Worm (Caenorhabditis elegans): ENCODE measurements around the gene F07A11.5.

The F07A11.5 gene

ce11 chrII:11652125-11652524 lies 40.0 kb downstream of the F07A11.5 start:
- TF ChIP-seq ztf-23 (GFP tag; IDR thresholded peaks at IDR 0.05) (no peak), cog-1 (tag; optimal IDR thresholded peaks at IDR 0.05) (no peak), klf-2 (GFP tag; conservative IDR thresholded peaks at IDR 0.05) (no peak)

- no peak for TF ChIP-seq med-1 (GFP tag; optimal IDR thresholded peaks at IDR 0.05; ENCODE audit: insufficient read depth)
- TF ChIP-seq flt-1 (GFP tag; IDR thresholded peaks at IDR 0.05): no peak
- no peak for TF ChIP-seq ztf-29 (GFP tag; IDR thresholded peaks at IDR 0.05)
- no peak for TF ChIP-seq ref-1 (GFP tag; conservative IDR thresholded peaks at IDR 0.05)
- peak; percentile 32 for TF ChIP-seq cog-1 (tag; optimal IDR thresholded peaks at IDR 0.05)
- no peak for TF ChIP-seq ztf-23 (GFP tag; IDR thresholded peaks at IDR 0.05)
- no peak for TF ChIP-seq tab-1 (GFP tag; IDR thresholded peaks at IDR 0.05)
Observed at ce11 chrII:11652679-11653174, 40.6 kb downstream of the F07A11.5 start, which contains the start of the genes rad-23 and rpn-12. Gene rad-23, minus strand, starts transcription at chrII:11652729. Gene rpn-12, plus strand, starts transcription at chrII:11653124.

- no peak for TF ChIP-seq med-1 (GFP tag; optimal IDR thresholded peaks at IDR 0.05; ENCODE audit: insufficient read depth)
- no peak for TF ChIP-seq tab-1 (GFP tag; IDR thresholded peaks at IDR 0.05)
- TF ChIP-seq ztf-29 (GFP tag; IDR thresholded peaks at IDR 0.05): no peak
- no peak for TF ChIP-seq cog-1 (tag; optimal IDR thresholded peaks at IDR 0.05)
- TF ChIP-seq flt-1 (GFP tag; IDR thresholded peaks at IDR 0.05): no peak
Observed at ce11 chrII:11657079-11657478, 45.0 kb downstream of the F07A11.5 start, which contains the start of gene nep-1. Gene nep-1, minus strand, starts transcription at chrII:11657179.

ce11 chrII:11658854-11659253 lies 46.8 kb downstream of the F07A11.5 start:
- TF ChIP-seq cog-1 (tag; optimal IDR thresholded peaks at IDR 0.05) (no peak), ztf-29 (GFP tag; IDR thresholded peaks at IDR 0.05) (no peak), med-1 (GFP tag; optimal IDR thresholded peaks at IDR 0.05; ENCODE audit: insufficient read depth) (no peak), ztf-23 (GFP tag; IDR thresholded peaks at IDR 0.05) (no peak), ref-1 (GFP tag; conservative IDR thresholded peaks at IDR 0.05) (no peak), T22C8.4 (GFP tag; IDR thresholded peaks at IDR 0.05) (no peak)
